Worm (Caenorhabditis elegans): Measurements from ENCODE around the gene upb-1.

The upb-1 gene

ce11 chrII:6281903-6282302 is 8.0 kb downstream of the upb-1 start:
- TF ChIP-seq elt-2 (tag; optimal IDR thresholded peaks at IDR 0.05), result peak; percentile 38
- no peak for TF ChIP-seq Y116A8C.19 (tag; optimal IDR thresholded peaks at IDR 0.05; ENCODE audit: borderline replicate concordance)

DNA sequence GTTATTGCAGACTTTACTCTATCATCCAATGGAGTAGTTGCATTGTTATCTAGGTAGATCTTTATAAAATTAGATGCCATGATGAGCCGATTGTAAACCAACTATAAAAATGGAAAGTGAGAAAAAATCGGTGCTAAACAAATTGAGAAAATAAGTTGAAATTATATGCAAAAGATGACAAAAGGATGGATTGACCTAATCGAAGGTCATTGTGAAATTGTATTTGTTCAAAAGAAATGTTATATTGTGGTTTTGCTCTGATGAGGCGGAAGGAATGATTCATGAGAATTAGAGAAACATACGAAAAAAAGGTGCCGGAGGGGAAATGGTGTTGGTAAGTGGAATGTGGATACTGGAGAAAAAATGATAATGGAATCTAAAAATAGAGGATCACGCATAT is 8.9 kb downstream of the upb-1 start, which contains the start of gene scly-1:
Gene scly-1 (minus strand): TSS at position 101 of the 400 bp plus-strand sequence.
- TF ChIP-seq efl-1 (optimal IDR thresholded peaks at IDR 0.05), result no peak
- peak in 1 of 2 experiments; percentile 87 for TF ChIP-seq efl-1 (GFP tag; optimal IDR thresholded peaks at IDR 0.05 in 1 of 2)
- no peak for TF ChIP-seq lin-39 (tag; optimal IDR thresholded peaks at IDR 0.05)
- TF ChIP-seq ceh-82 (tag; optimal IDR thresholded peaks at IDR 0.05), result no peak
- TF ChIP-seq sptf-1 (tag; optimal IDR thresholded peaks at IDR 0.05), result no peak
- no peak for TF ChIP-seq fkh-10 (GFP tag; optimal IDR thresholded peaks at IDR 0.05)
- no peak for TF ChIP-seq ets-5 (GFP tag; IDR thresholded peaks at IDR 0.05)

DNA sequence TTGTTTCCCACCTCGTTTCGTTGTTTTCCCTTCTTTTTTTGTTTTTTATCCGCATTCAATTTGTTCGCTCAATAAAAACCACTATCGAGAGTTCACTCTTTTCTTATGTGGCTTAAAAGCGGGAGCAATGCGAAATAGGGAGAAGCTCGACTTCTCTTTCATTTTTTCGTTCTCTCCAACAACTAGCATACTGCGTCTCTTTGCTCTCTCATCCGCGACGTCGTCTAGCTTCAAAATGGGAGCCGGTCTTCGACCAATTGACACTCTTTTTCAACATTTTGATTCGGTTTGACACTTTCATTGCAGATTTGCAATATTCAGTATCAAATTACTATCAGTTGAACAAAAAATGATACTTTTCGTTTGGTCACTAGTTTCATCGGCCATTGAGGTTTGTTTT is 16.0 kb downstream of the upb-1 start, which contains the start of gene bpl-1:
Gene bpl-1 (plus strand): TSS at position 301 of the 400 bp plus-strand sequence.
- TF ChIP-seq ceh-82 (tag; optimal IDR thresholded peaks at IDR 0.05) (peak in 1 of 3 experiments; percentile 2), ztf-11 (tag; optimal IDR thresholded peaks at IDR 0.05) (no peak), mef-2 (tag; optimal IDR thresholded peaks at IDR 0.05) (no peak), efl-1 (optimal IDR thresholded peaks at IDR 0.05) (peak; percentile 3 to 9), efl-1 (GFP tag; optimal IDR thresholded peaks at IDR 0.05 in 1 of 2) (no peak), ceh-8 (GFP tag; optimal IDR thresholded peaks at IDR 0.05) (no peak), lin-39 (tag; optimal IDR thresholded peaks at IDR 0.05) (no peak), fos-1 (tag; optimal IDR thresholded peaks at IDR 0.05) (no peak), mab-9 (GFP tag; IDR thresholded peaks at IDR 0.05) (no peak), nhr-237 (tag; optimal IDR thresholded peaks at IDR 0.05) (no peak), nhr-85 (tag) (no peak), nhr-47 (tag; optimal IDR thresholded peaks at IDR 0.05) (no peak), elt-3 (tag; optimal IDR thresholded peaks at IDR 0.05) (no peak), lin-14 (GFP tag; optimal IDR thresholded peaks at IDR 0.05) (peak; percentile 28), lsy-2 (tag; optimal IDR thresholded peaks at IDR 0.05) (peak in 1 of 2 experiments; percentile 1), dpl-1 (GFP tag; optimal IDR thresholded peaks at IDR 0.05) (peak in 1 of 3 experiments; percentile 10), mep-1 (tag; optimal IDR thresholded peaks at IDR 0.05) (no peak), fkh-10 (GFP tag; optimal IDR thresholded peaks at IDR 0.05) (no peak), skn-1 (tag; optimal IDR thresholded peaks at IDR 0.05) (no peak)

- TF ChIP-seq isw-1 (GFP tag; IDR thresholded peaks at IDR 0.05) (peak; percentile 88), dsc-1 (tag; optimal IDR thresholded peaks at IDR 0.05) (peak; percentile 82), alr-1 (tag; optimal IDR thresholded peaks at IDR 0.05; ENCODE audit: borderline replicate concordance) (no peak), hlh-17 (GFP tag; optimal IDR thresholded peaks at IDR 0.05; ENCODE audit: borderline replicate concordance) (no peak), unc-130 (tag; optimal IDR thresholded peaks at IDR 0.05) (peak; percentile 90), mep-1 (tag; optimal IDR thresholded peaks at IDR 0.05) (peak; percentile 80), pqm-1 (tag; optimal IDR thresholded peaks at IDR 0.05) (no peak), C04F5.9 (tag; optimal IDR thresholded peaks at IDR 0.05) (peak; percentile 58), fkh-8 (tag; optimal IDR thresholded peaks at IDR 0.05) (peak; percentile 68), aha-1 (tag; optimal IDR thresholded peaks at IDR 0.05) (no peak), lin-13 (GFP tag; optimal IDR thresholded peaks at IDR 0.05) (peak; percentile 56), ceh-90 (tag; optimal IDR thresholded peaks at IDR 0.05) (no peak), sptf-1 (tag; optimal IDR thresholded peaks at IDR 0.05) (no peak), vab-15 (tag; optimal IDR thresholded peaks at IDR 0.05) (peak; percentile 41), lin-14 (GFP tag; optimal IDR thresholded peaks at IDR 0.05) (peak; percentile 75), snu-23 (GFP tag; optimal IDR thresholded peaks at IDR 0.05) (peak; percentile 86), ces-1 (GFP tag; optimal IDR thresholded peaks at IDR 0.05) (no peak), C34B4.2 (tag; optimal IDR thresholded peaks at IDR 0.05) (no peak), nhr-85 (tag) (peak; percentile 88), unc-62 (GFP tag; optimal IDR thresholded peaks at IDR 0.05) (no peak), ceh-8 (GFP tag; optimal IDR thresholded peaks at IDR 0.05) (peak; percentile 83), nhr-12 (tag; optimal IDR thresholded peaks at IDR 0.05) (no peak), ceh-63 (GFP tag; optimal IDR thresholded peaks at IDR 0.05) (no peak), sup-37 (GFP tag; optimal IDR thresholded peaks at IDR 0.05) (no peak), lsy-2 (tag; optimal IDR thresholded peaks at IDR 0.05) (peak; percentile 82 to 90), elt-2 (tag; optimal IDR thresholded peaks at IDR 0.05) (peak; percentile 37), ceh-82 (tag; optimal IDR thresholded peaks at IDR 0.05) (peak; percentile 74 to 78 (median 75)), nhr-237 (tag; optimal IDR thresholded peaks at IDR 0.05) (no peak), skn-1 (tag; optimal IDR thresholded peaks at IDR 0.05) (peak; percentile 44), nhr-77 (tag; optimal IDR thresholded peaks at IDR 0.05) (peak; percentile 62), F16B12.6 (tag; optimal IDR thresholded peaks at IDR 0.05) (peak; percentile 98)
Observed at ce11 chrII:6269805-6270414, 20.0 kb downstream of the upb-1 start, which contains the start of gene F13H8.2. TSS of gene F13H8.2 (plus strand) at chrII:6270364.
